Fruit fly (Drosophila melanogaster) Kc167 (cell line): ENCODE data around the gene gNacalpha.

ENCODE experiments used
- Myc ChIP-seq: fragments of >200 bp; optimal IDR thresholded peaks from 2 replicates; lab custom pipeline; 2017; ENCODE audit warnings: missing external identifiers
- h ChIP-seq: fragments of >200 bp; optimal IDR thresholded peaks from 3 replicates; lab custom pipeline; 2018; ENCODE audit warnings: missing external identifiers

dm6 chr2L:1077053-1077452 lies 40.0 kb downstream of the gNacalpha start:
- TF ChIP-seq Myc (lab: Kevin White, UChicago) (no peak), h (lab: Kevin White, UChicago) (no peak)
